Comparison of ENCODE assay signal across 5 fruit fly cellular contexts in genomic region chrX:6344538-6345074, dm6.
A peak's percentile ranks its signal among the peaks of the same experiment; 100 is the strongest.
TF ChIP-seq lines count a peak whose summit lies in the region.

No protein-coding gene starts in this region.

- TF ChIP-seq CTCF in whole organism, embryonic (GFP tag; optimal IDR thresholded peaks at IDR 0.05; lab: Kevin White, UChicago) = no peak

TF ChIP-seq in whole organism, adult, 20 proteins besides CTCF, POLR2A, EP300 and RAD21:
- TF ChIP-seq CG33017 (tag; optimal IDR thresholded peaks at IDR 0.05; lab: Kevin White, UChicago) (no peak), CG7101 (tag; optimal IDR thresholded peaks at IDR 0.05; lab: Kevin White, UChicago) (peak; percentile 68), CG11617 (GFP tag; optimal IDR thresholded peaks at IDR 0.05; lab: Kevin White, UChicago) (peak; percentile 89), cnc (optimal IDR thresholded peaks at IDR 0.05; lab: Kevin White, UChicago) (no peak), CG7045 (GFP tag; optimal IDR thresholded peaks at IDR 0.05; lab: Kevin White, UChicago) (peak; percentile 17), cic (GFP tag; optimal IDR thresholded peaks at IDR 0.05; lab: Kevin White, UChicago) (no peak), tj (GFP tag; optimal IDR thresholded peaks at IDR 0.05; lab: Kevin White, UChicago) (peak; percentile 16), CG14711 (tag; optimal IDR thresholded peaks at IDR 0.05; lab: Kevin White, UChicago) (peak; percentile 10), CG5204 (GFP tag; optimal IDR thresholded peaks at IDR 0.05; lab: Kevin White, UChicago) (no peak), toe (GFP tag; optimal IDR thresholded peaks at IDR 0.05; lab: Kevin White, UChicago) (no peak), pad (GFP tag; optimal IDR thresholded peaks at IDR 0.05; lab: Kevin White, UChicago) (peak; percentile 42), Mnt (GFP tag; optimal IDR thresholded peaks at IDR 0.05; lab: Kevin White, UChicago) (no peak), Hr96 (GFP tag; optimal IDR thresholded peaks at IDR 0.05; lab: Kevin White, UChicago) (no peak), ovo (GFP tag; optimal IDR thresholded peaks at IDR 0.05; lab: Kevin White, UChicago) (peak; percentile 20)

TF ChIP-seq in whole organism, embryonic, 481 proteins besides CTCF, POLR2A, EP300 and RAD21:
- TF ChIP-seq crol (GFP tag; IDR thresholded peaks at IDR 0.05; lab: Robert Waterston, UW) = peak; percentile 81
- no peak for TF ChIP-seq CG4854 (GFP tag; optimal IDR thresholded peaks at IDR 0.05; lab: Kevin White, UChicago)
- TF ChIP-seq CG30403 (GFP tag; optimal IDR thresholded peaks at IDR 0.05; lab: Kevin White, UChicago) = no peak
- TF ChIP-seq lab (GFP tag; optimal IDR thresholded peaks at IDR 0.05; lab: Kevin White, UChicago) = peak; percentile 54
- no peak for TF ChIP-seq Trl (optimal IDR thresholded peaks at IDR 0.05; lab: Kevin White, UChicago)
- TF ChIP-seq Trl (GFP tag; optimal IDR thresholded peaks at IDR 0.05; lab: Kevin White, UChicago) = no peak
- TF ChIP-seq sug (tag; optimal IDR thresholded peaks at IDR 0.05; lab: Kevin White, UChicago) = peak; percentile 63

TF ChIP-seq in whole organism, prepupa, 60 proteins besides CTCF, POLR2A, EP300 and RAD21:
- TF ChIP-seq CG34406 (GFP tag; optimal IDR thresholded peaks at IDR 0.05; lab: Kevin White, UChicago) (peak; percentile 3), CG11762 (GFP tag; optimal IDR thresholded peaks at IDR 0.05; lab: Kevin White, UChicago; ENCODE audit: insufficient read depth) (no peak), CG15336 (GFP tag; IDR thresholded peaks at IDR 0.05; lab: Robert Waterston, UW) (peak; percentile 22; the same call in 1 of the 2 replicates)

TF ChIP-seq in whole organism, pupa, 21 proteins besides CTCF, POLR2A, EP300 and RAD21:
- TF ChIP-seq CG4496 (GFP tag; IDR thresholded peaks at IDR 0.05; lab: Robert Waterston, UW) = no peak
- no peak for TF ChIP-seq Ets98B (GFP tag; IDR thresholded peaks at IDR 0.05; lab: Robert Waterston, UW)
- TF ChIP-seq CG34367 (tag; optimal IDR thresholded peaks at IDR 0.05; lab: Kevin White, UChicago) = no peak
- no peak for TF ChIP-seq D1 (tag; optimal IDR thresholded peaks at IDR 0.05; lab: Kevin White, UChicago)
- peak; percentile 18 for TF ChIP-seq CG15710 (tag; optimal IDR thresholded peaks at IDR 0.05; lab: Kevin White, UChicago)

TF ChIP-seq in whole organism, wandering third instar larva, 38 proteins besides CTCF, POLR2A, EP300 and RAD21:
- TF ChIP-seq OdsH (GFP tag; optimal IDR thresholded peaks at IDR 0.05; lab: Kevin White, UChicago) (no peak), pan (optimal IDR thresholded peaks at IDR 0.05; lab: Kevin White, UChicago) (peak; percentile 47), Hr78 (GFP tag; optimal IDR thresholded peaks at IDR 0.05; lab: Kevin White, UChicago) (no peak), Sp1 (GFP tag; optimal IDR thresholded peaks at IDR 0.05; lab: Kevin White, UChicago) (peak; percentile 2), Abd-B (GFP tag; optimal IDR thresholded peaks at IDR 0.05; lab: Kevin White, UChicago) (no peak), N (GFP tag; optimal IDR thresholded peaks at IDR 0.05; lab: Kevin White, UChicago) (no peak), Rel (GFP tag; optimal IDR thresholded peaks at IDR 0.05; lab: Kevin White, UChicago) (no peak), Rel (tag; optimal IDR thresholded peaks at IDR 0.05; lab: Kevin White, UChicago) (peak; percentile 68)
